Fruit fly (Drosophila melanogaster): ENCODE data around the gene CG2972.
A peak's percentile ranks its signal among the peaks of the same experiment; 100 is the strongest.

The CG2972 gene

dm6 chrX:10088023-10088913, 5.3 kb downstream of the CG2972 start:
- TF ChIP-seq Abd-B (GFP tag; optimal IDR thresholded peaks at IDR 0.05) (no peak), dsf (GFP tag; optimal IDR thresholded peaks at IDR 0.05; ENCODE audit: borderline replicate concordance) (no peak), GATAd (GFP tag; optimal IDR thresholded peaks at IDR 0.05) (no peak), Dif (GFP tag; optimal IDR thresholded peaks at IDR 0.05; ENCODE audit: partially characterized antibody) (peak; percentile 44), dl (GFP tag; optimal IDR thresholded peaks at IDR 0.05; ENCODE audit: insufficient read depth in 1 of 2, partially characterized antibody in 2 of 2) (no peak), rgr (GFP tag; optimal IDR thresholded peaks at IDR 0.05) (peak; percentile 85), Mio (GFP tag; optimal IDR thresholded peaks at IDR 0.05) (no peak), Hr78 (GFP tag; optimal IDR thresholded peaks at IDR 0.05) (no peak), sage (GFP tag; optimal IDR thresholded peaks at IDR 0.05) (peak; percentile 24), foxo (GFP tag; optimal IDR thresholded peaks at IDR 0.05) (peak in 1 of 2 experiments; percentile 87), CrebA (GFP tag; optimal IDR thresholded peaks at IDR 0.05; ENCODE audit: borderline replicate concordance) (no peak), jim (GFP tag; optimal IDR thresholded peaks at IDR 0.05) (no peak), Sp1 (GFP tag; optimal IDR thresholded peaks at IDR 0.05) (peak; percentile 87), usp (GFP tag; optimal IDR thresholded peaks at IDR 0.05) (no peak), sv (GFP tag; optimal IDR thresholded peaks at IDR 0.05) (peak; percentile 48), tai (GFP tag; optimal IDR thresholded peaks at IDR 0.05) (no peak), psq (GFP tag; optimal IDR thresholded peaks at IDR 0.05) (peak; percentile 86), N (GFP tag; optimal IDR thresholded peaks at IDR 0.05) (no peak), brk (GFP tag; optimal IDR thresholded peaks at IDR 0.05) (no peak), h (GFP tag; optimal IDR thresholded peaks at IDR 0.05) (peak; percentile 89), br (GFP tag; optimal IDR thresholded peaks at IDR 0.05) (peak; percentile 76), woc (GFP tag; optimal IDR thresholded peaks at IDR 0.05) (peak; percentile 83), Vsx2 (GFP tag; optimal IDR thresholded peaks at IDR 0.05; ENCODE audit: partially characterized antibody) (no peak), Rel (GFP tag; optimal IDR thresholded peaks at IDR 0.05) (peak; percentile 31), Rel (tag; optimal IDR thresholded peaks at IDR 0.05) (no peak), CG32264 (GFP tag; optimal IDR thresholded peaks at IDR 0.05) (peak; percentile 48), Hr83 (GFP tag; optimal IDR thresholded peaks at IDR 0.05; ENCODE audit: poor library complexity, severe bottlenecking) (no peak), fru (GFP tag; optimal IDR thresholded peaks at IDR 0.05) (peak; percentile 88), Myc (optimal IDR thresholded peaks at IDR 0.05) (no peak), Dfd (GFP tag; optimal IDR thresholded peaks at IDR 0.05) (no peak), Hnf4 (GFP tag; optimal IDR thresholded peaks at IDR 0.05) (peak; percentile 79), HLH106 (tag; optimal IDR thresholded peaks at IDR 0.05) (peak; percentile 69), ey (GFP tag; optimal IDR thresholded peaks at IDR 0.05) (peak; percentile 81), Jra (GFP tag; optimal IDR thresholded peaks at IDR 0.05) (peak; percentile 38), lola (GFP tag; optimal IDR thresholded peaks at IDR 0.05) (no peak), OdsH (GFP tag; optimal IDR thresholded peaks at IDR 0.05) (peak; percentile 82), pan (optimal IDR thresholded peaks at IDR 0.05) (no peak), dmrt93B (GFP tag; optimal IDR thresholded peaks at IDR 0.05) (peak; percentile 51), CG9705 (GFP tag; optimal IDR thresholded peaks at IDR 0.05) (peak; percentile 38)

DNA sequence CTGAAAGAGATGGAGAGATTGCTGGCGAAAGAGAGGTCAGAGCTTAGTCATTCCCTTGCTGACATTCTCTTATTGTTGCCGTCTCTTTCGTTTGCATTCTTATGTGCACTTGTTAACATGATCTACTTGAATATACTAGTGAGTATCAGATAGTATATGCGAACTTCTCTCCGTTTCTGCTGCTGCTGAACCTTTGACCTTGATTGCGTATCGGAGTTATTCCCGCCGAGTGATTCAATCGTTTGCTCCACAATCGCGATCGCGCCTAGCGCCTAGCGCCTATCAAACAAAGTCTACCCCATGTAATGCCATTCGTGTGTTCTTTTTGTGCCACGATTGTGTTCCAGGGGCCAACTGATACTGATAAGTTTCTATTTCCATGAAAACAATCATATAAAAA, 6.2 kb downstream of the CG2972 start:
- TF ChIP-seq Rel (GFP tag; optimal IDR thresholded peaks at IDR 0.05) (no peak), Rel (tag; optimal IDR thresholded peaks at IDR 0.05) (peak; percentile 19), brk (GFP tag; optimal IDR thresholded peaks at IDR 0.05) (no peak)
